Worm (Caenorhabditis elegans) whole organism, L1 larva: Measurements from ENCODE around the gene F28B4.1.

Experiments
- F16B12.6 ChIP-seq: fragments of 150-350 bp; optimal IDR thresholded peaks from 2 replicates; lab custom pipeline; 2014; ENCODE audit warnings: missing biosample characterization, missing genetic modification characterization
- ama-1 ChIP-seq: fragments of 150-350 bp; optimal IDR thresholded peaks from 2 replicates; lab custom pipeline; 2014
- ceh-82 ChIP-seq, 3 experiments: fragments of 150-350 bp in 1 of 3; sonication (generic microtip) in 2 of 3; optimal IDR thresholded peaks; 2 replicates each; lab custom pipeline; 2014 to 2017; ENCODE audit warnings: missing biosample characterization in 3 of 3, missing genetic modification characterization in 3 of 3
- elt-2 ChIP-seq: sonication (generic microtip); optimal IDR thresholded peaks from 2 replicates; lab custom pipeline; 2016; ENCODE audit warnings: missing genetic modification characterization, mild to moderate bottlenecking, inconsistent platforms, missing compliant biosample characterization, missing genetic modification reagents
- elt-3 ChIP-seq, 6 experiments: fragments of 150-350 bp in 1 of 6; sonication (generic microtip); optimal IDR thresholded peaks; 2 replicates each; lab custom pipeline; 2017 to 2018; ENCODE audit warnings: missing biosample characterization in 6 of 6, missing genetic modification characterization in 6 of 6, inconsistent platforms in 1 of 6
- fkh-10 ChIP-seq: sonication (generic microtip); optimal IDR thresholded peaks from 2 replicates; lab custom pipeline; 2017; ENCODE audit warnings: missing biosample characterization, missing genetic modification reagents, missing genetic modification characterization
- fos-1 ChIP-seq: fragments of 150-350 bp; optimal IDR thresholded peaks from 2 replicates; lab custom pipeline; 2014; ENCODE audit warnings: missing biosample characterization, missing genetic modification characterization
- mep-1 ChIP-seq: fragments of 150-350 bp; optimal IDR thresholded peaks from 2 replicates; lab custom pipeline; 2014; ENCODE audit warnings: missing biosample characterization, missing genetic modification characterization
- pqm-1 ChIP-seq: sonication (generic microtip); optimal IDR thresholded peaks from 3 replicates; lab custom pipeline; 2017; ENCODE audit warnings: missing biosample characterization, missing genetic modification characterization
- skn-1 ChIP-seq: fragments of 150-350 bp; optimal IDR thresholded peaks from 2 replicates; lab custom pipeline; 2014; ENCODE audit warnings: missing biosample characterization, missing genetic modification characterization
- sup-37 ChIP-seq: fragments of 200-800 bp; sonication (Bioruptor generic); optimal IDR thresholded peaks from 2 replicates; lab custom pipeline; 2018; ENCODE audit warnings: mild to moderate bottlenecking, missing genetic modification characterization, missing compliant biosample characterization
- swsn-7 ChIP-seq: sonication (generic microtip); optimal IDR thresholded peaks from 2 replicates; lab custom pipeline; 2016; ENCODE audit warnings: missing genetic modification characterization, missing compliant biosample characterization
- unc-130 ChIP-seq: fragments of 150-350 bp; optimal IDR thresholded peaks from 2 replicates; lab custom pipeline; 2017; ENCODE audit warnings: missing biosample characterization, missing genetic modification characterization, inconsistent platforms

DNA sequence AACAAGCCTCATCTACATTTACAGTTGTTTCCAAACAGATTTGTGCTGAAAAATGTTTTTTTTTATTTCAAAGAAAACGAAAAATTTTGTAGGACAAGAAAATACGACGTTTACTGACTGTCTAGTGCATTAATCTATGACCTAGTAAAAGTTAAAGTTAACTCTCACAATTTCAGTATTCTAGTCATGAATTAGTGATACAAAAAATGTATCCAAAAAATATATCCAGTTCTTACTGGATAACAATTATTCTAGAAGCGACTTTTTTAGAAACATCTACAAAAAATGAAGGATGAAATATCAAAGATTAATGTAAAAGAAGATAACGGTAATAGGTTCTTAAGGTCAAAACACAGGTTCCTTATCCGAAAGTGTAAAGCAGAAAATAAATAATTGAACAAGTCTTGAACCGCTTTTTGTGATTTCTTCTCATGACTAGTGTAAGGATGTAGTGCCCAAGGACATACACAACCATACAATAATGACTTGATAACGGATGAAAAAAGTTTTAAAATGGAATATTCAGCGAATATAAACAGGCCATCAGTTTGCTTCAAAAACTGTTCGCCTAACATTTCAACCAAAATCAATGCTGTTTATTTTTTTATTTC lies 45.7 kb downstream of the F28B4.1 start, which contains the start of gene pqn-37:
- TF ChIP-seq fkh-10 (no peak), ceh-82 (tag; optimal IDR thresholded peaks at IDR 0.05; lab: Kevin White, UChicago) (no peak), skn-1 (tag; lab: Kevin White, UChicago) (no peak), sup-37 (no peak), pqm-1 (tag; lab: Kevin White, UChicago) (no peak), mep-1 (tag; lab: Kevin White, UChicago) (no peak), unc-130 (tag; lab: Kevin White, UChicago) (no peak), swsn-7 (no peak), fos-1 (tag; lab: Kevin White, UChicago) (no peak), elt-3 (tag; optimal IDR thresholded peaks at IDR 0.05; lab: Kevin White, UChicago) (no peak), ama-1 (lab: Kevin White, UChicago) (no peak), elt-2 (no peak), F16B12.6 (tag; lab: Kevin White, UChicago) (no peak)
